Worm (Caenorhabditis elegans) whole organism, late embryonic: ENCODE data around the gene madd-3.

ENCODE experiments used
- C08G9.2 ChIP-seq: sonication (generic microtip); optimal IDR thresholded peaks from 2 replicates; lab custom pipeline; 2016; ENCODE audit warnings: mild to moderate bottlenecking, missing genetic modification characterization, moderate library complexity, missing compliant biosample characterization
- K02D7.2 ChIP-seq: sonication (generic microtip); optimal IDR thresholded peaks from 2 replicates; lab custom pipeline; 2017; ENCODE audit warnings: mild to moderate bottlenecking, missing genetic modification characterization, missing compliant biosample characterization
- T23F11.4 ChIP-seq: fragments of 200-800 bp; sonication (Bioruptor generic); optimal IDR thresholded peaks from 2 replicates; lab custom pipeline; 2018; ENCODE audit warnings: mild to moderate bottlenecking, missing genetic modification characterization, missing compliant biosample characterization
- Y22D7AL.16 ChIP-seq: sonication (generic microtip); optimal IDR thresholded peaks from 2 replicates; lab custom pipeline; 2016; ENCODE audit warnings: missing genetic modification characterization, missing compliant biosample characterization
- ahr-1 ChIP-seq: sonication (generic microtip); optimal IDR thresholded peaks from 2 replicates; lab custom pipeline; 2016; ENCODE audit warnings: missing genetic modification characterization, missing compliant biosample characterization
- ceh-14 ChIP-seq: sonication (generic microtip); optimal IDR thresholded peaks from 2 replicates; lab custom pipeline; 2016; ENCODE audit warnings: missing genotype, missing genetic modification characterization, missing compliant biosample characterization
- ceh-18 ChIP-seq: sonication (generic microtip); optimal IDR thresholded peaks from 2 replicates; lab custom pipeline; 2016; ENCODE audit warnings: missing genetic modification characterization, missing compliant biosample characterization
- ceh-19 ChIP-seq: fragments of 200-800 bp; sonication (Bioruptor generic); optimal IDR thresholded peaks from 2 replicates; lab custom pipeline; 2018; ENCODE audit warnings: mild to moderate bottlenecking, missing genetic modification characterization, missing compliant biosample characterization
- ceh-2 ChIP-seq: sonication (generic microtip); optimal IDR thresholded peaks from 2 replicates; lab custom pipeline; 2016; ENCODE audit warnings: missing genotype, missing genetic modification characterization, missing compliant biosample characterization
- ceh-22 ChIP-seq: sonication (generic microtip); optimal IDR thresholded peaks from 2 replicates; lab custom pipeline; 2017; ENCODE audit warnings: missing biosample characterization, missing genetic modification characterization
- ceh-30 ChIP-seq: fragments of 150-350 bp; optimal IDR thresholded peaks from 2 replicates; lab custom pipeline; 2014; ENCODE audit warnings: missing biosample characterization, missing genetic modification characterization
- ceh-31 ChIP-seq: sonication (generic microtip); optimal IDR thresholded peaks from 2 replicates; lab custom pipeline; 2016; ENCODE audit warnings: missing genetic modification characterization, missing compliant biosample characterization
- ceh-45 ChIP-seq: fragments of 200-800 bp; sonication (Bioruptor generic); IDR thresholded peaks from 2 replicates; pipeline ENCODE4 v1.3.6; 2022; ENCODE audit warnings: missing genetic modification reagents, missing genetic modification characterization, missing compliant biosample characterization
- ceh-6 ChIP-seq: fragments of 200-800 bp; sonication (Bioruptor generic); optimal IDR thresholded peaks from 2 replicates; lab custom pipeline; 2018; ENCODE audit warnings: mild to moderate bottlenecking, missing genetic modification characterization, missing compliant biosample characterization
- ceh-9 ChIP-seq: sonication (generic microtip); optimal IDR thresholded peaks from 2 replicates; lab custom pipeline; 2016; ENCODE audit warnings: mild to moderate bottlenecking, missing genetic modification characterization, inconsistent platforms, missing compliant biosample characterization
- che-1 ChIP-seq: sonication (generic microtip); optimal IDR thresholded peaks from 2 replicates; lab custom pipeline; 2016; ENCODE audit warnings: mild to moderate bottlenecking, missing genetic modification characterization, missing compliant biosample characterization
- dve-1 ChIP-seq: sonication (generic microtip); optimal IDR thresholded peaks from 2 replicates; lab custom pipeline; 2017; ENCODE audit warnings: antibody characterized with exemption, mild to moderate bottlenecking, missing genetic modification characterization, missing compliant biosample characterization
- elt-2 ChIP-seq: sonication (generic microtip); optimal IDR thresholded peaks from 2 replicates; lab custom pipeline; 2016; ENCODE audit warnings: missing genetic modification reagents, missing genetic modification characterization, missing compliant biosample characterization
- elt-4 ChIP-seq: sonication (generic microtip); optimal IDR thresholded peaks from 2 replicates; lab custom pipeline; 2016; ENCODE audit warnings: missing genetic modification characterization, missing compliant biosample characterization
- ets-4 ChIP-seq: sonication (generic microtip); optimal IDR thresholded peaks from 2 replicates; lab custom pipeline; 2016; ENCODE audit warnings: missing genetic modification characterization, missing compliant biosample characterization
- eyg-1 ChIP-seq: sonication (generic microtip); optimal IDR thresholded peaks from 2 replicates; lab custom pipeline; 2016; ENCODE audit warnings: missing genotype, missing genetic modification characterization, missing compliant biosample characterization
- fkh-10 ChIP-seq: fragments of 150-350 bp; optimal IDR thresholded peaks from 2 replicates; lab custom pipeline; 2014; ENCODE audit warnings: missing biosample characterization, missing genetic modification reagents, missing genetic modification characterization
- fkh-6 ChIP-seq: sonication (generic microtip); optimal IDR thresholded peaks from 2 replicates; lab custom pipeline; 2016; ENCODE audit warnings: missing genetic modification characterization, missing compliant biosample characterization
- gmeb-2 ChIP-seq: sonication (generic microtip); optimal IDR thresholded peaks from 2 replicates; lab custom pipeline; 2016; ENCODE audit warnings: missing genetic modification characterization, inconsistent platforms, missing compliant biosample characterization
- hlh-6 ChIP-seq: sonication (generic microtip); optimal IDR thresholded peaks from 2 replicates; lab custom pipeline; 2016; ENCODE audit warnings: missing genotype, missing genetic modification characterization, missing compliant biosample characterization
- lin-11 ChIP-seq: fragments of 200-800 bp; sonication (Bioruptor generic); optimal IDR thresholded peaks from 2 replicates; lab custom pipeline; 2018; ENCODE audit warnings: mild to moderate bottlenecking, missing genetic modification characterization, missing compliant biosample characterization
- npax-4 ChIP-seq: sonication (generic microtip); optimal IDR thresholded peaks from 2 replicates; lab custom pipeline; 2016; ENCODE audit warnings: missing genetic modification characterization, missing compliant biosample characterization
- odd-2 ChIP-seq: sonication (generic microtip); optimal IDR thresholded peaks from 2 replicates; lab custom pipeline; 2017; ENCODE audit warnings: antibody characterized with exemption, mild to moderate bottlenecking, missing genetic modification characterization, missing compliant biosample characterization
- pax-1 ChIP-seq: fragments of 150-350 bp; optimal IDR thresholded peaks from 2 replicates; lab custom pipeline; 2014; ENCODE audit warnings: missing biosample characterization, missing genetic modification characterization
- pqm-1 ChIP-seq: sonication (generic microtip); optimal IDR thresholded peaks from 2 replicates; lab custom pipeline; 2016; ENCODE audit warnings: missing genetic modification characterization, missing compliant biosample characterization
- ref-2 ChIP-seq: sonication (generic microtip); optimal IDR thresholded peaks from 2 replicates; lab custom pipeline; 2016; ENCODE audit warnings: missing genetic modification characterization, missing compliant biosample characterization
- rnt-1 ChIP-seq: sonication (generic microtip); optimal IDR thresholded peaks from 2 replicates; lab custom pipeline; 2016; ENCODE audit warnings: missing genetic modification characterization, missing compliant biosample characterization
- sdc-2 ChIP-seq: sonication (generic microtip); optimal IDR thresholded peaks from 2 replicates; lab custom pipeline; 2016; ENCODE audit warnings: missing genotype, missing genetic modification characterization, missing compliant biosample characterization
- tbx-7 ChIP-seq: sonication (generic microtip); optimal IDR thresholded peaks from 2 replicates; lab custom pipeline; 2016; ENCODE audit warnings: missing genotype, missing genetic modification characterization, missing compliant biosample characterization
- ttx-3 ChIP-seq: sonication (generic microtip); optimal IDR thresholded peaks from 2 replicates; lab custom pipeline; 2016; ENCODE audit warnings: missing genetic modification reagents, missing genetic modification characterization, missing compliant biosample characterization
- unc-3 ChIP-seq, 2 experiments: fragments of 200-800 bp in 1 of 2; sonication (Bioruptor generic) in 1 of 2; sonication (generic microtip) in 1 of 2; conservative IDR thresholded peaks in 1 of 2; optimal IDR thresholded peaks in 1 of 2; 2 replicates each; pipeline versions ENCODE4 v1.3.6 to Lab custom; 2016 to 2022; ENCODE audit warnings: missing compliant biosample characterization in 2 of 2, missing genetic modification characterization in 2 of 2, missing genetic modification reagents in 1 of 2
- ztf-16 ChIP-seq: sonication (generic microtip); optimal IDR thresholded peaks from 2 replicates; lab custom pipeline; 2017; ENCODE audit warnings: missing genetic modification characterization, missing compliant biosample characterization

madd-3 gene

ce11 chrX:14281526-14281925 lies 14.9 kb downstream of the madd-3 start, which contains the start of gene E02H4.2:
Gene E02H4.2, minus strand, starts transcription at chrX:14281626.
- TF ChIP-seq ref-2 (tag; lab: Kevin White, UChicago), result no peak
- no peak for TF ChIP-seq ztf-16 (tag; lab: Kevin White, UChicago)
- TF ChIP-seq ceh-30 (tag; lab: Kevin White, UChicago), result no peak
- no peak for TF ChIP-seq ceh-14 (tag; lab: Kevin White, UChicago)
- no peak for TF ChIP-seq K02D7.2 (tag; lab: Kevin White, UChicago)
- no peak for TF ChIP-seq elt-2 (tag; lab: Kevin White, UChicago)
- TF ChIP-seq ceh-18 (tag; lab: Kevin White, UChicago), result no peak
- no peak for TF ChIP-seq pqm-1 (tag; lab: Kevin White, UChicago)
- no peak for TF ChIP-seq gmeb-2
- no peak for TF ChIP-seq tbx-7
- TF ChIP-seq ceh-2, result no peak
- TF ChIP-seq ceh-22 (tag; lab: Kevin White, UChicago), result no peak
- no peak for TF ChIP-seq ahr-1 (tag; lab: Kevin White, UChicago)
- TF ChIP-seq ceh-6 (GFP tag; lab: Kevin White, UChicago), result no peak
- no peak for TF ChIP-seq C08G9.2 (tag; lab: Kevin White, UChicago)

ce11 chrX:14267781-14268180 lies 28.7 kb downstream of the madd-3 start, which contains the start of gene del-1:
Gene del-1, plus strand, starts transcription at chrX:14268081.
- TF ChIP-seq ttx-3 (tag; lab: Kevin White, UChicago), result no peak
- TF ChIP-seq elt-4 (tag; lab: Kevin White, UChicago), result no peak
- no peak for TF ChIP-seq pax-1 (tag; lab: Kevin White, UChicago)

ce11 chrX:14267170-14267569 lies 29.3 kb downstream of the madd-3 start:
- TF ChIP-seq sdc-2, result no peak
- TF ChIP-seq fkh-10 (GFP tag; lab: Kevin White, UChicago), result no peak
- TF ChIP-seq ceh-30 (tag; lab: Kevin White, UChicago), result no peak
- no peak for TF ChIP-seq eyg-1 (tag; lab: Kevin White, UChicago)
- no peak for TF ChIP-seq rnt-1 (tag; lab: Kevin White, UChicago)
- TF ChIP-seq odd-2 (tag; lab: Kevin White, UChicago), result no peak
- no peak for TF ChIP-seq ceh-31 (tag; lab: Kevin White, UChicago)
- no peak for TF ChIP-seq ets-4 (tag; lab: Kevin White, UChicago)
- TF ChIP-seq T23F11.4 (GFP tag; lab: Kevin White, UChicago), result no peak
- TF ChIP-seq che-1, result no peak
- TF ChIP-seq, all 69 proteins: peak for 0

- TF ChIP-seq pqm-1 (tag; lab: Kevin White, UChicago), result no peak
- no peak for TF ChIP-seq unc-3 (GFP tag; conservative IDR thresholded peaks at IDR 0.05; lab: Robert Waterston, UW)
- TF ChIP-seq unc-3 (tag; optimal IDR thresholded peaks at IDR 0.05; lab: Kevin White, UChicago), result no peak
- no peak for TF ChIP-seq T23F11.4 (GFP tag; lab: Kevin White, UChicago)
- TF ChIP-seq elt-2 (tag; lab: Kevin White, UChicago), result no peak
- TF ChIP-seq ceh-19, result no peak
- no peak for TF ChIP-seq ceh-9 (tag; lab: Kevin White, UChicago)
- TF ChIP-seq hlh-6 (tag; lab: Kevin White, UChicago), result no peak
- TF ChIP-seq ttx-3 (tag; lab: Kevin White, UChicago), result no peak
- TF ChIP-seq Y22D7AL.16 (tag; lab: Kevin White, UChicago), result no peak
- no peak for TF ChIP-seq lin-11 (tag; lab: Kevin White, UChicago)
- no peak for TF ChIP-seq ceh-45 (GFP tag; lab: Robert Waterston, UW)
- no peak for TF ChIP-seq eyg-1 (tag; lab: Kevin White, UChicago)
- TF ChIP-seq ref-2 (tag; lab: Kevin White, UChicago), result no peak
- TF ChIP-seq dve-1 (tag; lab: Kevin White, UChicago), result no peak
- no peak for TF ChIP-seq fkh-6
- TF ChIP-seq odd-2 (tag; lab: Kevin White, UChicago), result no peak
- no peak for TF ChIP-seq npax-4 (tag; lab: Kevin White, UChicago)
- no peak for TF ChIP-seq rnt-1 (tag; lab: Kevin White, UChicago)
These were observed 33.0 kb downstream of the madd-3 start, which contains the start of gene E02H4.8 for ce11 chrX:14263473-14263872. Gene E02H4.8, minus strand, starts transcription at chrX:14263573.
